Worm (Caenorhabditis elegans): ENCODE results near the gene Y105C5B.3.

DNA sequence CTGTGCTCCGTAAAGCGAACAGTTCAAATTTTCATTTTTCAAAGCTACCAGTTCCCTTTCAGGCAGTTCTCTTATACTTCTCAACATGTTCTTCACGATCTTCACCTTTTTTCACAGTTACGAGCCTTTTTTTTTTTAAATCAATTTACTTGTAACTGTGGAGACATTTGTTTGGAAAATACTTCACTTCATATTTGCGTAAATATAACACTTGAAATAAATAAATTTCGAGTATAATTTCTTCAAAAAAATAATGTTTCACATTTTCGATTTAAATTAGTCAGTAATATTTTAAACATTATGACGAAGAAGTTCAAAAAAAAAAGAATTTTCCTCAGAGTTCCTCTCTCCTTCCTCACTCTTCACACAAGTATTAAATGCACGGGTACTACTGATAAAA lies 36.9 kb upstream of the Y105C5B.3 start, which contains the start of gene Y105C5A.1269:
- TF ChIP-seq flt-1 (GFP tag; IDR thresholded peaks at IDR 0.05) (no peak), tab-1 (GFP tag; IDR thresholded peaks at IDR 0.05) (no peak), klf-2 (GFP tag; conservative IDR thresholded peaks at IDR 0.05) (no peak), ztf-23 (GFP tag; IDR thresholded peaks at IDR 0.05) (no peak), T22C8.4 (GFP tag; IDR thresholded peaks at IDR 0.05) (no peak), med-1 (GFP tag; optimal IDR thresholded peaks at IDR 0.05; ENCODE audit: insufficient read depth) (no peak)
